Worm (Caenorhabditis elegans) whole organism, early embryonic: ENCODE results near the gene srh-119.

Experiments
- ama-1 ChIP-seq: fragments of 150-350 bp; optimal IDR thresholded peaks from 2 replicates; lab custom pipeline; 2014
- sea-1 ChIP-seq: fragments of 200-800 bp; sonication (Bioruptor generic); conservative IDR thresholded peaks from 2 replicates; pipeline ENCODE4 v1.3.6; 2022; ENCODE audit warnings: missing genetic modification characterization, missing compliant biosample characterization

ce11 chrV:17013232-17013631, 41.0 kb downstream of the srh-119 start, which contains the start of gene clec-241:
- TF ChIP-seq ama-1 (lab: Kevin White, UChicago) (no peak), sea-1 (GFP tag; lab: Robert Waterston, UW) (no peak)
